Fruit fly (Drosophila melanogaster) whole organism: ENCODE results near the gene CG13607.

Source experiments
- psq ChIP-seq: fragments of >200 bp; optimal IDR thresholded peaks from 2 replicates; lab custom pipeline; 2017
- usp ChIP-seq: fragments of >200 bp; optimal IDR thresholded peaks from 2 replicates; lab custom pipeline; 2017; ENCODE audit warnings: missing biosample characterization, missing genetic modification characterization, mixed read lengths

DNA sequence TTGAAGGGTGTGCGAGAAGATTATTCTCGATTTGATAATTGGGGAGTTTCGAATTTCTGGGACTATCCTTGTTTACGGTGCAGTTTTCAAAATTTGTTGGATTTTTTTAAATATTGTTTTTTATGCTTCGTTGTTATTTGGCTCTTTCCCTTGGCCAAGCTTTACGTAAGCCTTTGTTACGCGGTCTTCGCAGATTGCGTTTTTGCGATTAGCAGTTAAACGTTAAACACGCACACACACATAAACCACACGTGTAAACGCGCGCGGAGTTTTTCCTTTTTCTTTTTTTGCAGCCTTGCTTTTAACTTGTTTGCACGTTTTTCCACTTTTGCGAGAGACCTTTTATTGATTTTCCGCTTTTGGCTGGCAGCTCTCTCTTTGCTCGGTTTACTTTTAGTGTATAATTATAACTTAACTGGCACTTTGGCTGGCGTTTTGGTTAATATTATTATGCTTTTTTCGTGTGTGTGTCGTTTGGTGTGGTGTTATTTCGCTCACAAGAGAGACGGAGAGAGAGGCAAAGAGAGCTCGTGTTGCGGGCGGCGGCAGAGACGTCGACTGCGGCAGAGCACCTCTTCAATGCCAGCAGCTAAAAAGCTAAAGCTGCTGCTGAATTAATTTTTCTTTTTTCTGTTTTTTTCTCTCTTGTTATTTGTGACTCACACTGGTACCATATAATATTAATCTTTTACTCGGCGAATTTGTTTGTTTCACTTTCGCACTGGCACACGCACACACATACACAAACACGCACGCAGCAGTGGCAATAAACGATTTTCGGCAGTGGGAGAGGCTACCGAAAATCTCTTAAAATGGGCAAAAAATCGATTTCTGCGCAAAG, 11.4 kb downstream of the CG13607 start:
- TF ChIP-seq psq (lab: Kevin White, UChicago): no peak
- no peak for TF ChIP-seq usp (GFP tag; lab: Kevin White, UChicago)
